Fruit fly (Drosophila melanogaster) whole organism, prepupa: ENCODE measurements around the gene CG45218.

ENCODE experiments used
- Blimp-1 ChIP-seq: fragments of 200-800 bp; sonication (Bioruptor generic); optimal IDR thresholded peaks from 3 replicates; lab custom pipeline; 2017; ENCODE audit warnings: missing biosample characterization, missing genetic modification characterization, mild to moderate bottlenecking, moderate library complexity, missing genetic modification reagents
- CG10631 ChIP-seq: fragments of 200-800 bp; sonication (Bioruptor generic); optimal IDR thresholded peaks from 2 replicates; lab custom pipeline; 2016; ENCODE audit warnings: missing biosample characterization, missing genetic modification characterization
- CG10669 ChIP-seq: fragments of 200-800 bp; sonication (Bioruptor generic); optimal IDR thresholded peaks from 3 replicates; lab custom pipeline; 2018; ENCODE audit warnings: missing biosample characterization, mild to moderate bottlenecking, missing genetic modification characterization, moderate library complexity
- CG11902 ChIP-seq: fragments of 200-800 bp; sonication (Bioruptor generic); optimal IDR thresholded peaks from 3 replicates; lab custom pipeline; 2016; ENCODE audit warnings: missing biosample characterization, missing genetic modification characterization
- CG15336 ChIP-seq: fragments of 200-800 bp; sonication (Bioruptor generic); IDR thresholded peaks from 2 replicates; pipeline ENCODE4 v1.3.6; 2022; ENCODE audit warnings: missing biosample characterization, missing genetic modification characterization
- CG16779 ChIP-seq: fragments of 200-800 bp; sonication (Bioruptor generic); optimal IDR thresholded peaks from 3 replicates; lab custom pipeline; 2017; ENCODE audit warnings: missing biosample characterization, mild to moderate bottlenecking, missing genetic modification characterization
- CG3032 ChIP-seq: fragments of 200-800 bp; optimal IDR thresholded peaks from 2 replicates; lab custom pipeline; 2019; ENCODE audit warnings: missing biosample characterization, mild to moderate bottlenecking, missing genetic modification characterization, moderate library complexity
- CG32006 ChIP-seq: fragments of 200-800 bp; sonication (Bioruptor generic); optimal IDR thresholded peaks from 3 replicates; lab custom pipeline; 2017; ENCODE audit warnings: missing biosample characterization, mild to moderate bottlenecking, missing genetic modification characterization
- CG34406 ChIP-seq: fragments of 200-800 bp; sonication (Bioruptor generic); optimal IDR thresholded peaks from 3 replicates; lab custom pipeline; 2016; ENCODE audit warnings: missing biosample characterization, missing genetic modification characterization
- CG3919 ChIP-seq: fragments of 200-800 bp; sonication (Bioruptor generic); optimal IDR thresholded peaks from 3 replicates; lab custom pipeline; 2016; ENCODE audit warnings: missing biosample characterization, missing genetic modification characterization
- CG4318 ChIP-seq: fragments of 200-800 bp; sonication (Bioruptor generic); optimal IDR thresholded peaks from 3 replicates; lab custom pipeline; 2017; ENCODE audit warnings: missing biosample characterization, mild to moderate bottlenecking, missing genetic modification characterization
- CG6163 ChIP-seq: fragments of 200-800 bp; sonication (Bioruptor generic); IDR thresholded peaks from 3 replicates; pipeline ENCODE4 v1.3.6; 2022; ENCODE audit warnings: missing biosample characterization, missing genetic modification characterization
- CG6276 ChIP-seq: fragments of 200-800 bp; sonication (Bioruptor generic); optimal IDR thresholded peaks from 2 replicates; lab custom pipeline; 2017; ENCODE audit warnings: missing biosample characterization, mild to moderate bottlenecking, missing genetic modification characterization
- CG6792 ChIP-seq: fragments of 200-800 bp; sonication (Bioruptor generic); optimal IDR thresholded peaks from 3 replicates; lab custom pipeline; 2016; ENCODE audit warnings: missing biosample characterization, missing genetic modification characterization
- CG7368 ChIP-seq: fragments of 200-800 bp; sonication (Bioruptor generic); optimal IDR thresholded peaks from 3 replicates; lab custom pipeline; 2016; ENCODE audit warnings: missing biosample characterization, missing genetic modification characterization
- CG8319 ChIP-seq: fragments of 200-800 bp; sonication (Bioruptor generic); optimal IDR thresholded peaks from 3 replicates; lab custom pipeline; 2016; ENCODE audit warnings: missing biosample characterization, missing genetic modification characterization
- CG8632 ChIP-seq: fragments of 200-800 bp; sonication (Bioruptor generic); optimal IDR thresholded peaks from 3 replicates; lab custom pipeline; 2016; ENCODE audit warnings: missing biosample characterization, missing genetic modification characterization
- CG9139 ChIP-seq: fragments of 200-800 bp; sonication (Bioruptor generic); optimal IDR thresholded peaks from 3 replicates; lab custom pipeline; 2017; ENCODE audit warnings: missing biosample characterization, mild to moderate bottlenecking, missing genetic modification characterization
- Eip75B ChIP-seq: fragments of 200-800 bp; sonication (Bioruptor generic); optimal IDR thresholded peaks from 3 replicates; lab custom pipeline; 2016; ENCODE audit warnings: missing biosample characterization, missing genetic modification characterization
- Eip78C ChIP-seq: fragments of 200-800 bp; sonication (Bioruptor generic); peaks from one replicate; lab custom pipeline; 2016; ENCODE audit warnings: missing biosample characterization, missing genetic modification characterization
- Eip93F ChIP-seq: fragments of 200-800 bp; sonication (Bioruptor generic); optimal IDR thresholded peaks from 2 replicates; lab custom pipeline; 2016; ENCODE audit warnings: missing biosample characterization, mild to moderate bottlenecking, missing genetic modification characterization
- Ets21C ChIP-seq: fragments of 200-800 bp; sonication (Bioruptor generic); optimal IDR thresholded peaks from 3 replicates; lab custom pipeline; 2016; ENCODE audit warnings: missing biosample characterization, missing genetic modification characterization
- Ets96B ChIP-seq: fragments of 200-800 bp; optimal IDR thresholded peaks from 2 replicates; lab custom pipeline; 2019; ENCODE audit warnings: missing biosample characterization, mild to moderate bottlenecking, missing genetic modification characterization, moderate library complexity
- Hr38 ChIP-seq: sonication (Bioruptor generic); optimal IDR thresholded peaks from 2 replicates; lab custom pipeline; 2016; ENCODE audit warnings: missing biosample characterization, missing genetic modification characterization
- Hr4 ChIP-seq: fragments of 200-800 bp; sonication (Bioruptor generic); optimal IDR thresholded peaks from 3 replicates; lab custom pipeline; 2016; ENCODE audit warnings: missing biosample characterization, missing genetic modification characterization
- Lpt ChIP-seq: fragments of 200-800 bp; sonication (Bioruptor generic); optimal IDR thresholded peaks from 3 replicates; lab custom pipeline; 2016; ENCODE audit warnings: missing biosample characterization, missing genetic modification characterization
- Met ChIP-seq: fragments of 200-800 bp; sonication (Bioruptor generic); optimal IDR thresholded peaks from 3 replicates; lab custom pipeline; 2016; ENCODE audit warnings: missing biosample characterization, missing genetic modification characterization
- Smox ChIP-seq: fragments of 200-800 bp; sonication (Bioruptor generic); optimal IDR thresholded peaks from 3 replicates; lab custom pipeline; 2016; ENCODE audit warnings: missing biosample characterization, missing genetic modification characterization
- Sox102F ChIP-seq: fragments of 200-800 bp; sonication (Bioruptor generic); optimal IDR thresholded peaks from 2 replicates; lab custom pipeline; 2016; ENCODE audit warnings: missing biosample characterization, mild to moderate bottlenecking, missing genetic modification characterization
- Sox15 ChIP-seq: fragments of 200-800 bp; sonication (Bioruptor generic); optimal IDR thresholded peaks from 3 replicates; lab custom pipeline; 2016; ENCODE audit warnings: missing biosample characterization, missing genetic modification characterization
- achi ChIP-seq: fragments of 200-800 bp; sonication (Bioruptor generic); optimal IDR thresholded peaks from 3 replicates; lab custom pipeline; 2016; ENCODE audit warnings: missing biosample characterization, missing genetic modification characterization
- acj6 ChIP-seq: fragments of 200-800 bp; sonication (Bioruptor generic); optimal IDR thresholded peaks from 3 replicates; lab custom pipeline; 2016; ENCODE audit warnings: missing biosample characterization, missing genetic modification characterization
- cyc ChIP-seq: fragments of 200-800 bp; sonication (Bioruptor generic); optimal IDR thresholded peaks from 3 replicates; lab custom pipeline; 2016; ENCODE audit warnings: missing biosample characterization, missing genetic modification characterization
- esn ChIP-seq: fragments of 200-800 bp; sonication (Bioruptor generic); optimal IDR thresholded peaks from 2 replicates; lab custom pipeline; 2016; ENCODE audit warnings: missing biosample characterization, mild to moderate bottlenecking, missing genetic modification characterization, moderate library complexity
- fd85E ChIP-seq: fragments of 200-800 bp; sonication (Bioruptor generic); optimal IDR thresholded peaks from 3 replicates; lab custom pipeline; 2016; ENCODE audit warnings: missing biosample characterization, missing genetic modification characterization
- fkh ChIP-seq: fragments of 200-800 bp; sonication (Bioruptor generic); optimal IDR thresholded peaks from 3 replicates; lab custom pipeline; 2017; ENCODE audit warnings: missing biosample characterization, mild to moderate bottlenecking, missing genetic modification characterization, moderate library complexity
- lz ChIP-seq: fragments of 200-800 bp; sonication (Bioruptor generic); optimal IDR thresholded peaks from 3 replicates; lab custom pipeline; 2016; ENCODE audit warnings: missing biosample characterization, missing genetic modification characterization
- pdm3 ChIP-seq: fragments of 200-800 bp; sonication (Bioruptor generic); optimal IDR thresholded peaks from 3 replicates; lab custom pipeline; 2016; ENCODE audit warnings: missing biosample characterization, missing genetic modification characterization
- salr ChIP-seq, 2 experiments: fragments of 200-800 bp; sonication (Bioruptor generic); optimal IDR thresholded peaks; 3 replicates each; lab custom pipeline; 2016 to 2018; ENCODE audit warnings: missing biosample characterization in 2 of 2, missing genetic modification characterization in 2 of 2, mild to moderate bottlenecking in 1 of 2
- spab ChIP-seq: fragments of 200-800 bp; sonication (Bioruptor generic); optimal IDR thresholded peaks from 2 replicates; lab custom pipeline; 2017; ENCODE audit warnings: missing biosample characterization, mild to moderate bottlenecking, missing genetic modification characterization, missing genetic modification reagents
- ss ChIP-seq, 2 experiments: fragments of 200-800 bp; sonication (Bioruptor generic); optimal IDR thresholded peaks; 2 replicates in 1 of 2; 3 replicates in 1 of 2; lab custom pipeline; 2017 to 2018; ENCODE audit warnings: mild to moderate bottlenecking in 2 of 2, missing biosample characterization in 2 of 2, missing genetic modification characterization in 2 of 2, moderate library complexity in 1 of 2
- svp ChIP-seq: fragments of 200-800 bp; sonication (Bioruptor generic); peaks from one replicate; lab custom pipeline; 2016; ENCODE audit warnings: missing biosample characterization, missing genetic modification characterization
- topi ChIP-seq: fragments of 200-800 bp; sonication (Bioruptor generic); optimal IDR thresholded peaks from 3 replicates; lab custom pipeline; 2016; ENCODE audit warnings: missing biosample characterization, missing genetic modification characterization
- vri ChIP-seq: fragments of 200-800 bp; sonication (Bioruptor generic); optimal IDR thresholded peaks from 3 replicates; lab custom pipeline; 2016; ENCODE audit warnings: missing biosample characterization, mild to moderate bottlenecking, missing genetic modification characterization

The CG45218 gene

DNA sequence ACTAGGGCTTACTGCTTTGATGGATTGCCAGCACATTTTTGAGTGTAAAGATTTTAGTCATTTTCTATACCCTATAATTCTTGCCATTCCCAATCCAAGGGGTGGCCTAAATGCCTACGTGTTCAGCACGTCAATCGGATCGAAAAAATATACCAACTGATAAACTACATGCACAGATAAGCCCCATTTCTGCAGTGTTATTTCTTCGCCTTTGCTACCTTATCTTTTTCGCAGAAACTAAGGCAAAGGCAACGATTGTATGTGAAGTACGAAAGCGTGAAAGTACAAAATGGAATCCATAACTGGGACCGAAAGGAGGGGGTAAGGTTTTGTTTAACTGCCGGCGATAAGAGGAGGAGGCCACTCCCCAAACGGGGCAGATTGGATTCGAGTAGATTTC, 7.3 kb upstream of the CG45218 start:
- TF ChIP-seq CG16779 (tag; lab: Kevin White, UChicago): no peak
- peak; percentile 83 for TF ChIP-seq vri (GFP tag; lab: Kevin White, UChicago)

dm6 chr3R:15293878-15294350, 3.3 kb upstream of the CG45218 start:
- TF ChIP-seq Hr4 (GFP tag; lab: Kevin White, UChicago): no peak
- TF ChIP-seq CG3919: no peak
- TF ChIP-seq Blimp-1 (GFP tag; lab: Kevin White, UChicago): peak; percentile 17
- TF ChIP-seq CG8632 (GFP tag; lab: Kevin White, UChicago): no peak
- TF ChIP-seq CG4318 (GFP tag; lab: Kevin White, UChicago): no peak
- no peak for TF ChIP-seq CG32006
- peak; percentile 42 for TF ChIP-seq vri (GFP tag; lab: Kevin White, UChicago)
- TF ChIP-seq ss (GFP tag; optimal IDR thresholded peaks at IDR 0.05; lab: Kevin White, UChicago): no peak
- no peak for TF ChIP-seq cyc (GFP tag; lab: Kevin White, UChicago)
- no peak for TF ChIP-seq CG6276
- TF ChIP-seq CG10631 (GFP tag; lab: Kevin White, UChicago): no peak
- no peak for TF ChIP-seq Ets21C (GFP tag; lab: Kevin White, UChicago)
- no peak for TF ChIP-seq fd85E (GFP tag; lab: Kevin White, UChicago)
- no peak for TF ChIP-seq CG10669 (GFP tag; lab: Kevin White, UChicago)
- TF ChIP-seq Sox15 (GFP tag; lab: Kevin White, UChicago): no peak
- TF ChIP-seq CG7368: no peak
- no peak for TF ChIP-seq salr (GFP tag; optimal IDR thresholded peaks at IDR 0.05; lab: Kevin White, UChicago)

DNA sequence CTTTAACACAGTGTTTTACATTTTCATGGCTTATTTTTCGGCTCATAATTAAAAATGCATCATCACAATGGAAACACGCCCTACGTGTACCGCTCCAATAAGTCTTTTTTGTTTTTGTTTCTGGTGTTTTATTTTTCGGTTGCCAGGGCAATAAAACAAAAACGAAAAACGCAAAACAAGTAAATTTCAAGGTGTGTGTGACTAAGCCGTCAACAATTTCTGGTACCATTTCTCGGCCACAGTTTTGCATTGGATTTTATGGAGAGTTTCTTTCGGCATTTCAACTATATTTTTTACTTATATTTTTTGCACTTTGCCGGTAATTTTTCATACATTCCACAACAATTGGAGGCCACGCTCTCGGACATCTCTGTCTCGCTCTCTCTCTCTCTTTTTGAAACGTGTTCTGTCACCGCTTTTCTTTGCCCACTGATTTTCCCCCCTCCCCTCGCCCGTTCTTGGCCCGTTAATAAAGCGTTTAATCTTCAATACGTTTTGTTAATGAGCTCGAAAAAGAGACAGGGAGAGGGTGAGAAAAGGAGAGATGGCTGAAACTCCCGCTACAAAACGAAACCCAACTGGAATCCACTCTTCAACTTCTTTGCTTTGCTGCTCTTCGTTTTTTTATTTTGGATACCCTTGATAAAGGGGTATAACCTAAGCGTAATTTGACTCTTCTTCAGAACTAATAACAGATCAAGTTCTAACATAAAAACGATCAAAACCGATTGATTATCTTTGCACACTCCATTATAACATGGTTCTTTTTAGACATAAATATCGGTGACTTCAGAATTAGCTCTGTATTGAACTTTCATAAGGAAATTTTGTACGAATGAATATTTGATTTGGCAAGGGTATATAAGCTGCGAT, 2.6 kb upstream of the CG45218 start:
- TF ChIP-seq CG6792 (GFP tag; lab: Kevin White, UChicago) (peak; percentile 33), CG16779 (tag; lab: Kevin White, UChicago) (no peak), Blimp-1 (GFP tag; lab: Kevin White, UChicago) (peak; percentile 67), Ets21C (GFP tag; lab: Kevin White, UChicago) (peak; percentile 32), CG15336 (GFP tag; lab: Robert Waterston, UW) (no peak), Hr38 (no peak), CG11902 (GFP tag; lab: Kevin White, UChicago) (peak; percentile 23), Eip78C (peak; percentile 79), pdm3 (GFP tag; lab: Kevin White, UChicago) (no peak), esn (GFP tag; lab: Kevin White, UChicago) (peak; percentile 66), achi (no peak), Sox15 (GFP tag; lab: Kevin White, UChicago) (no peak), CG10669 (GFP tag; lab: Kevin White, UChicago) (no peak), fkh (GFP tag; lab: Kevin White, UChicago) (no peak), Hr4 (GFP tag; lab: Kevin White, UChicago) (no peak), CG6163 (GFP tag; lab: Robert Waterston, UW) (peak; percentile 22; the same call in 1 of the 3 replicates), fd85E (GFP tag; lab: Kevin White, UChicago) (peak; percentile 8), Ets96B (tag; lab: Kevin White, UChicago) (no peak), acj6 (GFP tag; lab: Kevin White, UChicago) (no peak), ss (GFP tag; optimal IDR thresholded peaks at IDR 0.05; lab: Kevin White, UChicago) (peak in 1 of 2 experiments; percentile 47), Sox102F (GFP tag; lab: Kevin White, UChicago) (peak; percentile 52), vri (GFP tag; lab: Kevin White, UChicago) (peak; percentile 48), CG8319 (GFP tag; lab: Kevin White, UChicago) (no peak), Smox (no peak), CG4318 (GFP tag; lab: Kevin White, UChicago) (no peak), lz (peak; percentile 60), CG9139 (GFP tag; lab: Kevin White, UChicago) (peak; percentile 1), spab (GFP tag; lab: Kevin White, UChicago) (no peak), CG8632 (GFP tag; lab: Kevin White, UChicago) (peak; percentile 6), svp (GFP tag; lab: Kevin White, UChicago) (no peak), CG3032 (tag; lab: Kevin White, UChicago) (no peak), Lpt (GFP tag; lab: Kevin White, UChicago) (no peak), Met (GFP tag; lab: Kevin White, UChicago) (peak; percentile 68), cyc (GFP tag; lab: Kevin White, UChicago) (peak; percentile 51), Eip75B (no peak), CG34406 (peak; percentile 33), topi (peak; percentile 38), Eip93F (peak; percentile 18), salr (GFP tag; optimal IDR thresholded peaks at IDR 0.05; lab: Kevin White, UChicago) (no peak)
